Fruit fly (Drosophila melanogaster) whole organism, embryonic: Measurements from ENCODE around the gene Cyp313a4.
A peak's percentile ranks its signal among the peaks of the same experiment; 100 is the strongest.

ENCODE experiments used
- Abd-B ChIP-seq: fragments of 200-800 bp; sonication (Bioruptor generic); optimal IDR thresholded peaks from 2 replicates; lab custom pipeline; 2018; ENCODE audit warnings: missing biosample characterization, mild to moderate bottlenecking, missing genetic modification characterization, moderate library complexity
- CG11560 ChIP-seq: fragments of 200-800 bp; sonication (Bioruptor generic); IDR thresholded peaks from 3 replicates; pipeline ENCODE4 v1.3.6; 2022; ENCODE audit warnings: missing biosample characterization, missing genetic modification characterization
- CG11695 ChIP-seq: fragments of 200-800 bp; sonication (Bioruptor generic); IDR thresholded peaks from 3 replicates; pipeline ENCODE4 v1.3.6; 2022; ENCODE audit warnings: missing biosample characterization, missing genetic modification characterization
- CG11723 ChIP-seq: fragments of 200-800 bp; sonication (Bioruptor generic); optimal IDR thresholded peaks from 2 replicates; lab custom pipeline; 2017; ENCODE audit warnings: missing biosample characterization, mild to moderate bottlenecking, missing genetic modification characterization
- CG12104 ChIP-seq: fragments of 200-800 bp; sonication (Bioruptor generic); optimal IDR thresholded peaks from 3 replicates; lab custom pipeline; 2016; ENCODE audit warnings: missing biosample characterization, missing genetic modification characterization
- CG13424 ChIP-seq: fragments of 200-800 bp; sonication (Bioruptor generic); optimal IDR thresholded peaks from 2 replicates; lab custom pipeline; 2019; ENCODE audit warnings: missing biosample characterization, mild to moderate bottlenecking, missing genetic modification characterization, moderate library complexity
- CG16815 ChIP-seq: fragments of 200-800 bp; sonication (Bioruptor generic); optimal IDR thresholded peaks from 3 replicates; lab custom pipeline; 2017; ENCODE audit warnings: missing biosample characterization, mild to moderate bottlenecking, missing genetic modification characterization
- CG31365 ChIP-seq: fragments of 200-800 bp; sonication (Bioruptor generic); optimal IDR thresholded peaks from 2 replicates; lab custom pipeline; 2018; ENCODE audit warnings: missing biosample characterization, mild to moderate bottlenecking, missing genetic modification characterization
- CG3281 ChIP-seq: fragments of 200-800 bp; sonication (Bioruptor generic); optimal IDR thresholded peaks from 3 replicates; lab custom pipeline; 2017; ENCODE audit warnings: missing biosample characterization, mild to moderate bottlenecking, missing genetic modification characterization
- CG34422 ChIP-seq: fragments of 200-800 bp; sonication (Bioruptor generic); IDR thresholded peaks from 3 replicates; pipeline ENCODE4 v1.3.6; 2022; ENCODE audit warnings: missing biosample characterization, missing genetic modification characterization
- CG4282 ChIP-seq: fragments of 200-800 bp; sonication (Bioruptor generic); optimal IDR thresholded peaks from 2 replicates; lab custom pipeline; 2016; ENCODE audit warnings: missing biosample characterization, missing genetic modification characterization
- CG4360 ChIP-seq: fragments of 200-800 bp; sonication (Bioruptor generic); IDR thresholded peaks from 2 replicates; pipeline ENCODE4 v1.3.6; 2022; ENCODE audit warnings: missing biosample characterization, missing genetic modification characterization
- CG4707 ChIP-seq: fragments of 200-800 bp; sonication (Bioruptor generic); optimal IDR thresholded peaks from 2 replicates; lab custom pipeline; 2018; ENCODE audit warnings: missing biosample characterization, mild to moderate bottlenecking, missing genetic modification characterization, moderate library complexity
- CG4730 ChIP-seq: fragments of 200-800 bp; sonication (Bioruptor generic); IDR thresholded peaks from 2 replicates; pipeline ENCODE4 v1.3.6; 2022; ENCODE audit warnings: missing biosample characterization, missing genetic modification characterization
- CG5180 ChIP-seq: fragments of 200-800 bp; sonication (Bioruptor generic); optimal IDR thresholded peaks from 3 replicates; lab custom pipeline; 2017; ENCODE audit warnings: missing biosample characterization, missing genetic modification characterization, mild to moderate bottlenecking, moderate library complexity, missing genetic modification reagents
- CG6654 ChIP-seq: fragments of 200-800 bp; sonication (Bioruptor generic); optimal IDR thresholded peaks from 2 replicates; lab custom pipeline; 2017; ENCODE audit warnings: missing biosample characterization, mild to moderate bottlenecking, missing genetic modification characterization
- CG6813 ChIP-seq: fragments of 200-800 bp; sonication (Bioruptor generic); optimal IDR thresholded peaks from 2 replicates; lab custom pipeline; 2017; ENCODE audit warnings: missing biosample characterization, missing genetic modification characterization, mild to moderate bottlenecking, moderate library complexity, missing genetic modification reagents
- CG9817 ChIP-seq: fragments of 200-800 bp; sonication (Bioruptor generic); optimal IDR thresholded peaks from 2 replicates; lab custom pipeline; 2018; ENCODE audit warnings: missing biosample characterization, mild to moderate bottlenecking, missing genetic modification characterization, moderate library complexity
- Dad ChIP-seq: fragments of 200-800 bp; sonication (Bioruptor generic); optimal IDR thresholded peaks from 3 replicates; lab custom pipeline; 2016; ENCODE audit warnings: missing biosample characterization, missing genetic modification characterization
- Deaf1 ChIP-seq: fragments of 200-800 bp; optimal IDR thresholded peaks from 3 replicates; lab custom pipeline; 2019; ENCODE audit warnings: missing biosample characterization, mild to moderate bottlenecking, missing genetic modification characterization, moderate library complexity
- E2f1 ChIP-seq: fragments of 200-800 bp; sonication (Bioruptor generic); IDR thresholded peaks from 2 replicates; pipeline ENCODE4 v1.3.6; 2022; ENCODE audit warnings: missing biosample characterization, missing genetic modification characterization
- Fer3 ChIP-seq: fragments of 200-800 bp; sonication (Bioruptor generic); optimal IDR thresholded peaks from 2 replicates; lab custom pipeline; 2018; ENCODE audit warnings: missing biosample characterization, mild to moderate bottlenecking, missing genetic modification characterization, moderate library complexity
- Hr78 ChIP-seq, 2 experiments: fragments of 200-800 bp in 1 of 2; fragments of >200 bp in 1 of 2; sonication (Bioruptor generic) in 1 of 2; optimal IDR thresholded peaks; 2 replicates each; lab custom pipeline; 2017 to 2019; ENCODE audit warnings: missing biosample characterization in 2 of 2, missing genetic modification characterization in 2 of 2, mild to moderate bottlenecking in 1 of 2, moderate library complexity in 1 of 2
- NC2α ChIP-seq: fragments of 200-800 bp; sonication (Bioruptor generic); optimal IDR thresholded peaks from 2 replicates; lab custom pipeline; 2016; ENCODE audit warnings: missing biosample characterization, missing genetic modification characterization
- NC2β ChIP-seq: fragments of 200-800 bp; sonication (Bioruptor generic); optimal IDR thresholded peaks from 2 replicates; lab custom pipeline; 2016; ENCODE audit warnings: missing biosample characterization, missing genetic modification characterization
- Nf-YB ChIP-seq: fragments of 200-800 bp; sonication (Bioruptor generic); optimal IDR thresholded peaks from 3 replicates; lab custom pipeline; 2019; ENCODE audit warnings: missing biosample characterization, mild to moderate bottlenecking, missing genetic modification characterization, moderate library complexity
- PHDP ChIP-seq: fragments of 200-800 bp; sonication (Bioruptor generic); optimal IDR thresholded peaks from 3 replicates; lab custom pipeline; 2018; ENCODE audit warnings: missing biosample characterization, mild to moderate bottlenecking, missing genetic modification characterization, moderate library complexity
- Scr ChIP-seq: fragments of 200-800 bp; sonication (Bioruptor generic); IDR thresholded peaks from 2 replicates; pipeline ENCODE4 v1.3.6; 2022; ENCODE audit warnings: missing biosample characterization, missing genetic modification characterization; ENCODE audit not compliant: partially characterized antibody
- Side ChIP-seq: fragments of 200-800 bp; sonication (Bioruptor generic); optimal IDR thresholded peaks from 2 replicates; lab custom pipeline; 2016; ENCODE audit warnings: missing biosample characterization, missing genetic modification characterization
- TFAM ChIP-seq: fragments of 200-800 bp; sonication (Bioruptor generic); optimal IDR thresholded peaks from 2 replicates; lab custom pipeline; 2017; ENCODE audit warnings: missing biosample characterization, missing genetic modification characterization, inconsistent platforms
- Xbp1 ChIP-seq: fragments of 200-800 bp; sonication (Bioruptor generic); optimal IDR thresholded peaks from 3 replicates; lab custom pipeline; 2016; ENCODE audit warnings: missing biosample characterization, mild to moderate bottlenecking, missing genetic modification characterization
- ac ChIP-seq: fragments of 200-800 bp; sonication (Bioruptor generic); optimal IDR thresholded peaks from 3 replicates; lab custom pipeline; 2017; ENCODE audit warnings: missing biosample characterization, mild to moderate bottlenecking, missing genetic modification characterization
- bcd ChIP-seq: fragments of 200-800 bp; sonication (Bioruptor generic); optimal IDR thresholded peaks from 2 replicates; lab custom pipeline; 2017; ENCODE audit warnings: missing biosample characterization, mild to moderate bottlenecking, missing genetic modification characterization
- bsh ChIP-seq, 2 experiments: fragments of 200-800 bp; sonication (Bioruptor generic); optimal IDR thresholded peaks; 2 replicates each; lab custom pipeline; 2017 to 2018; ENCODE audit warnings: mild to moderate bottlenecking in 2 of 2, missing biosample characterization in 2 of 2, missing genetic modification characterization in 2 of 2, moderate library complexity in 1 of 2
- chn ChIP-seq: fragments of 200-800 bp; sonication (Bioruptor generic); optimal IDR thresholded peaks from 2 replicates; lab custom pipeline; 2016; ENCODE audit warnings: missing biosample characterization, missing genetic modification characterization
- dm ChIP-seq: fragments of 200-800 bp; sonication (Bioruptor generic); optimal IDR thresholded peaks from 3 replicates; lab custom pipeline; 2016; ENCODE audit warnings: missing biosample characterization, missing genetic modification characterization
- en ChIP-seq: fragments of 200-800 bp; sonication (Bioruptor generic); optimal IDR thresholded peaks from 2 replicates; lab custom pipeline; 2016; ENCODE audit warnings: missing biosample characterization, missing genetic modification characterization
- ftz-f1 ChIP-seq: fragments of 200-800 bp; sonication (Bioruptor generic); optimal IDR thresholded peaks from 2 replicates; lab custom pipeline; 2016; ENCODE audit warnings: missing biosample characterization, missing genetic modification characterization
- knrl ChIP-seq: fragments of 200-800 bp; sonication (Bioruptor generic); IDR thresholded peaks from 3 replicates; pipeline ENCODE4 v1.3.6; 2022; ENCODE audit warnings: missing biosample characterization, missing genetic modification characterization; ENCODE audit not compliant: partially characterized antibody
- lmd ChIP-seq: fragments of 200-800 bp; sonication (Bioruptor generic); IDR thresholded peaks from 2 replicates; pipeline ENCODE4 v1.3.6; 2022; ENCODE audit warnings: missing biosample characterization, missing genetic modification characterization
- luna ChIP-seq: fragments of 200-800 bp; sonication (Bioruptor generic); optimal IDR thresholded peaks from 2 replicates; lab custom pipeline; 2016; ENCODE audit warnings: missing biosample characterization, missing genetic modification characterization
- nau ChIP-seq: fragments of 200-800 bp; sonication (Bioruptor generic); optimal IDR thresholded peaks from 3 replicates; lab custom pipeline; 2017; ENCODE audit warnings: missing biosample characterization, mild to moderate bottlenecking, missing genetic modification characterization, missing genetic modification reagents
- pb ChIP-seq: fragments of 200-800 bp; sonication (Bioruptor generic); optimal IDR thresholded peaks from 3 replicates; lab custom pipeline; 2016; ENCODE audit warnings: missing biosample characterization, missing genetic modification characterization
- prd ChIP-seq, 3 experiments: fragments of >200 bp in 2 of 3; fragments of 200-800 bp in 1 of 3; sonication (Bioruptor generic) in 1 of 3; optimal IDR thresholded peaks in 2 of 3; IDR thresholded peaks in 1 of 3; 2 replicates in 2 of 3; 3 replicates in 1 of 3; pipeline versions ENCODE4 v1.3.6 to Lab custom; 2017 to 2022; ENCODE audit warnings: missing biosample characterization in 1 of 3, missing genetic modification characterization in 1 of 3
- psq ChIP-seq: fragments of 200-800 bp; sonication (Bioruptor generic); optimal IDR thresholded peaks from 2 replicates; lab custom pipeline; 2017; ENCODE audit warnings: missing biosample characterization, missing genetic modification characterization
- rib ChIP-seq: fragments of 200-800 bp; sonication (Bioruptor generic); IDR thresholded peaks from 2 replicates; pipeline ENCODE4 v1.3.6; 2022; ENCODE audit warnings: missing biosample characterization, missing genetic modification characterization
- row ChIP-seq: fragments of 200-800 bp; sonication (Bioruptor generic); IDR thresholded peaks from 3 replicates; pipeline ENCODE4 v1.3.6; 2022; ENCODE audit warnings: missing biosample characterization, missing genetic modification characterization
- sr ChIP-seq: fragments of 200-800 bp; sonication (Bioruptor generic); IDR thresholded peaks from 3 replicates; pipeline ENCODE4 v1.3.6; 2022; ENCODE audit warnings: missing biosample characterization, missing genetic modification characterization
- sug ChIP-seq: fragments of 200-800 bp; optimal IDR thresholded peaks from 2 replicates; lab custom pipeline; 2019; ENCODE audit warnings: missing biosample characterization, mild to moderate bottlenecking, missing genetic modification characterization, moderate library complexity
- vvl ChIP-seq: fragments of 200-800 bp; sonication (Bioruptor generic); IDR thresholded peaks from 2 replicates; pipeline ENCODE4 v1.3.6; 2022; ENCODE audit warnings: missing biosample characterization, missing genetic modification characterization

The Cyp313a4 gene

DNA sequence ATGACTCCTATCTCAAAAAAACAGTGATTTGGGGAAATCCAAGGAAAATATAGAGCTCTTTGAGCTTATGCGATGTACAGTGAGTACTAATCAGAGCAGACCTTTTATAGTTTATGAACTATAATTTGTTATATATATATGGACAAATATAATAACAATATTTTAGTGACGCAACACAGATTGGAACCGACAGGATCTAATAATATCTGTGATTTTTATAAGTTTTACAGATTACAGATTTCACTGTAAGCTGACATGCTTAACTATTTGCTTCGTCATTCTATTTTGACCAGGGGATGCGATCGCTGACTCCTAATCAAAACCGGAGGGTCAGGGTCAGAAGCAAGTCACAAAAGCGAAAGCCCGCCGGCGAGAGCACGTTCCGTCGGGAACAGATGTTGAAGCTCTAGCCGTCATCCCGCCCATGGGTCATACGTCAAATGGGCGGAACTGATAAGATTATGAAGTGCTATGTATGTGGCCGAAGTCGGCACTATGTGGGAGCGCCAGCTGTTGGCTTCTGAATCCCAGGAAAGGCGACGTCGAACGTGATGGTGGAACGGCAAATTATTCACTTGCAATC is 7.0 kb downstream of the Cyp313a4 start, which contains the start of gene Gnmt (continued):
- TF ChIP-seq chn (GFP tag; lab: Kevin White, UChicago), result no peak
- TF ChIP-seq CG13424 (tag; lab: Kevin White, UChicago), result no peak
- no peak for TF ChIP-seq CG9817 (tag; lab: Kevin White, UChicago)
- no peak for TF ChIP-seq lmd
- no peak for TF ChIP-seq vvl
- TF ChIP-seq CG11560 (tag; lab: Robert Waterston, UW), result no peak
- TF ChIP-seq TFAM (GFP tag; lab: Kevin White, UChicago), result no peak
- TF ChIP-seq en (GFP tag; lab: Kevin White, UChicago), result no peak
- no peak for TF ChIP-seq CG3281
- TF ChIP-seq CG5180, result no peak
- TF ChIP-seq NC2α (GFP tag; lab: Kevin White, UChicago), result no peak
- no peak for TF ChIP-seq CG6654 (GFP tag; lab: Kevin White, UChicago)
- TF ChIP-seq CG11723 (GFP tag; lab: Kevin White, UChicago), result no peak
- peak; percentile 4 for TF ChIP-seq Xbp1 (GFP tag; lab: Kevin White, UChicago)
- no peak for TF ChIP-seq CG31365 (tag; lab: Kevin White, UChicago)
- TF ChIP-seq Dad, result no peak
- no peak for TF ChIP-seq bcd (GFP tag; lab: Kevin White, UChicago)
- TF ChIP-seq CG16815 (GFP tag; lab: Kevin White, UChicago), result no peak
- TF ChIP-seq CG11695 (GFP tag; lab: Robert Waterston, UW), result no peak
- TF ChIP-seq luna (GFP tag; lab: Kevin White, UChicago), result no peak
- no peak for TF ChIP-seq CG4282 (GFP tag; lab: Kevin White, UChicago)
- TF ChIP-seq psq (GFP tag; lab: Kevin White, UChicago), result no peak
- TF ChIP-seq Abd-B (GFP tag; lab: Kevin White, UChicago), result no peak
- TF ChIP-seq nau (GFP tag; lab: Kevin White, UChicago), result no peak
- peak; percentile 84 for TF ChIP-seq sug (tag; lab: Kevin White, UChicago)
- no peak for TF ChIP-seq CG6813
- no peak for TF ChIP-seq CG34422 (GFP tag; lab: Robert Waterston, UW)
- TF ChIP-seq ftz-f1 (GFP tag; lab: Kevin White, UChicago), result peak; percentile 26
- TF ChIP-seq pb (GFP tag; lab: Kevin White, UChicago), result no peak
- TF ChIP-seq Hr78 (GFP tag; optimal IDR thresholded peaks at IDR 0.05; lab: Kevin White, UChicago), result peak in 1 of 2 experiments; percentile 87
- no peak for TF ChIP-seq prd (optimal IDR thresholded peaks at IDR 0.05; lab: Kevin White, UChicago)
- TF ChIP-seq prd (GFP tag; IDR thresholded peaks at IDR 0.05; lab: Robert Waterston, UW), result 0 out of 3 replicates have a peak, but pooled peaks have one; percentile 12
- TF ChIP-seq CG4707 (GFP tag; lab: Kevin White, UChicago), result no peak
- TF ChIP-seq Scr (GFP tag; lab: Robert Waterston, UW), result no peak
- peak; percentile 52; the same call in 2 of the 3 replicates for TF ChIP-seq row
- no peak for TF ChIP-seq PHDP
- no peak for TF ChIP-seq dm (GFP tag; lab: Kevin White, UChicago)
- TF ChIP-seq Nf-YB (GFP tag; lab: Kevin White, UChicago), result no peak
- TF ChIP-seq rib (GFP tag; lab: Robert Waterston, UW), result no peak
- no peak for TF ChIP-seq knrl (GFP tag; lab: Robert Waterston, UW)
- TF ChIP-seq sr (GFP tag; lab: Robert Waterston, UW), result no peak
- no peak for TF ChIP-seq CG4730 (GFP tag; lab: Robert Waterston, UW)
- no peak for TF ChIP-seq Deaf1 (tag; lab: Kevin White, UChicago)
- peak; percentile 40 for TF ChIP-seq Fer3 (tag; lab: Kevin White, UChicago)
- TF ChIP-seq bsh (GFP tag; optimal IDR thresholded peaks at IDR 0.05; lab: Kevin White, UChicago), result peak in 1 of 2 experiments; percentile 10
- no peak for TF ChIP-seq ac (GFP tag; lab: Kevin White, UChicago)
- no peak for TF ChIP-seq E2f1
- no peak for TF ChIP-seq CG12104 (GFP tag; lab: Kevin White, UChicago)
- TF ChIP-seq Side, result no peak
- no peak for TF ChIP-seq NC2β (GFP tag; lab: Kevin White, UChicago)
- TF ChIP-seq CG4360 (GFP tag; lab: Robert Waterston, UW), result no peak
